Worm (Caenorhabditis elegans) whole organism, L2 larva: ENCODE results near the gene F01G10.4.

Source experiments
- C34F6.9 ChIP-seq: fragments of 150-350 bp; optimal IDR thresholded peaks from 2 replicates; lab custom pipeline; 2014; ENCODE audit warnings: missing biosample characterization, missing genetic modification characterization
- F13H6.1 ChIP-seq: sonication (generic microtip); optimal IDR thresholded peaks from 2 replicates; lab custom pipeline; 2016; ENCODE audit warnings: missing genetic modification characterization, missing compliant biosample characterization
- Y55F3AM.14 ChIP-seq: fragments of 200-800 bp; sonication (Bioruptor generic); optimal IDR thresholded peaks from 2 replicates; lab custom pipeline; 2018; ENCODE audit warnings: mild to moderate bottlenecking, missing genetic modification characterization, missing compliant biosample characterization
- ZK546.5 ChIP-seq: sonication (generic microtip); optimal IDR thresholded peaks from 2 replicates; lab custom pipeline; 2017; ENCODE audit warnings: missing biosample characterization, missing genetic modification characterization
- aly-2 ChIP-seq: fragments of 150-350 bp; optimal IDR thresholded peaks from 2 replicates; lab custom pipeline; 2014; ENCODE audit warnings: missing biosample characterization, missing genetic modification characterization
- ama-1 ChIP-seq: fragments of 150-350 bp; optimal IDR thresholded peaks from 2 replicates; lab custom pipeline; 2018; ENCODE audit warnings: inconsistent platforms
- blmp-1 ChIP-seq: sonication (generic microtip); optimal IDR thresholded peaks from 2 replicates; lab custom pipeline; 2017; ENCODE audit warnings: missing genetic modification characterization, mild to moderate bottlenecking, missing compliant biosample characterization, antibody characterized with exemption, moderate library complexity; ENCODE audit not compliant: insufficient read depth
- ceh-16 ChIP-seq: fragments of 150-350 bp; optimal IDR thresholded peaks from 2 replicates; lab custom pipeline; 2014; ENCODE audit warnings: missing biosample characterization, missing genetic modification characterization
- ceh-82 ChIP-seq: fragments of 150-350 bp; optimal IDR thresholded peaks from 2 replicates; lab custom pipeline; 2014; ENCODE audit warnings: missing biosample characterization, missing genetic modification characterization
- crh-2 ChIP-seq: sonication (generic microtip); optimal IDR thresholded peaks from 2 replicates; lab custom pipeline; 2017; ENCODE audit warnings: missing biosample characterization, missing genetic modification characterization
- dmd-4 ChIP-seq: sonication (generic microtip); optimal IDR thresholded peaks from 2 replicates; lab custom pipeline; 2017; ENCODE audit warnings: missing biosample characterization, missing genetic modification characterization
- egl-27 ChIP-seq: sonication (generic microtip); optimal IDR thresholded peaks from 3 replicates; lab custom pipeline; 2017; ENCODE audit warnings: missing biosample characterization, missing genetic modification reagents, missing genetic modification characterization
- elt-1 ChIP-seq: fragments of 150-350 bp; optimal IDR thresholded peaks from 2 replicates; lab custom pipeline; 2014; ENCODE audit warnings: missing biosample characterization, missing genetic modification characterization
- fos-1 ChIP-seq: fragments of 150-350 bp; optimal IDR thresholded peaks from 2 replicates; lab custom pipeline; 2014; ENCODE audit warnings: missing biosample characterization, missing genetic modification characterization
- gmeb-1 ChIP-seq: fragments of 150-350 bp; optimal IDR thresholded peaks from 2 replicates; lab custom pipeline; 2014; ENCODE audit warnings: missing biosample characterization, missing genetic modification characterization
- lin-11 ChIP-seq: fragments of 150-350 bp; sonication (generic microtip); optimal IDR thresholded peaks from 2 replicates; lab custom pipeline; 2014; ENCODE audit warnings: missing biosample characterization, missing genetic modification characterization, inconsistent platforms, mixed read lengths
- lin-39 ChIP-seq: fragments of 150-350 bp; optimal IDR thresholded peaks from 2 replicates; lab custom pipeline; 2014; ENCODE audit warnings: missing biosample characterization, missing genetic modification reagents, missing genetic modification characterization
- lsy-2 ChIP-seq, 2 experiments: fragments of 150-350 bp in 1 of 2; sonication (generic microtip) in 1 of 2; optimal IDR thresholded peaks; 2 replicates each; lab custom pipeline; 2014 to 2017; ENCODE audit warnings: missing biosample characterization in 2 of 2, missing genetic modification characterization in 2 of 2
- mab-5 ChIP-seq: fragments of 150-350 bp; optimal IDR thresholded peaks from 2 replicates; lab custom pipeline; 2014; ENCODE audit warnings: missing biosample characterization, missing genetic modification characterization
- nhr-10 ChIP-seq: sonication (generic microtip); optimal IDR thresholded peaks from 2 replicates; lab custom pipeline; 2017; ENCODE audit warnings: missing biosample characterization, missing genetic modification characterization
- nhr-12 ChIP-seq: fragments of 150-350 bp; optimal IDR thresholded peaks from 2 replicates; lab custom pipeline; 2014; ENCODE audit warnings: missing biosample characterization, missing genetic modification characterization
- nhr-129 ChIP-seq: fragments of 150-350 bp; optimal IDR thresholded peaks from 2 replicates; lab custom pipeline; 2014; ENCODE audit warnings: missing biosample characterization, missing genetic modification characterization
- nhr-21 ChIP-seq: fragments of 150-350 bp; optimal IDR thresholded peaks from 2 replicates; lab custom pipeline; 2014; ENCODE audit warnings: missing biosample characterization, missing genetic modification characterization
- nhr-23 ChIP-seq: fragments of 150-350 bp; optimal IDR thresholded peaks from 2 replicates; lab custom pipeline; 2014; ENCODE audit warnings: missing biosample characterization, missing genetic modification reagents, missing genetic modification characterization
- nhr-25 ChIP-seq: fragments of 150-350 bp; sonication (generic microtip); optimal IDR thresholded peaks from 3 replicates; lab custom pipeline; 2014; ENCODE audit warnings: missing biosample characterization, missing genetic modification characterization
- nhr-77 ChIP-seq: fragments of 150-350 bp; optimal IDR thresholded peaks from 2 replicates; lab custom pipeline; 2014; ENCODE audit warnings: missing biosample characterization, missing genetic modification characterization
- sem-4 ChIP-seq: fragments of 150-350 bp; optimal IDR thresholded peaks from 2 replicates; lab custom pipeline; 2014; ENCODE audit warnings: missing biosample characterization, missing genetic modification reagents, missing genetic modification characterization
- skn-1 ChIP-seq: sonication (generic microtip); optimal IDR thresholded peaks from 2 replicates; lab custom pipeline; 2017; ENCODE audit warnings: missing biosample characterization, missing genetic modification characterization
- sma-3 ChIP-seq: sonication (generic microtip); optimal IDR thresholded peaks from 2 replicates; lab custom pipeline; 2016; ENCODE audit warnings: missing genetic modification reagents, missing genetic modification characterization, missing compliant biosample characterization
- sma-9 ChIP-seq, 2 experiments: fragments of 150-350 bp in 1 of 2; sonication (generic microtip) in 1 of 2; optimal IDR thresholded peaks; 2 replicates each; lab custom pipeline; 2014 to 2016; ENCODE audit warnings: missing genetic modification characterization in 2 of 2, mild to moderate bottlenecking in 1 of 2, missing biosample characterization in 1 of 2, missing compliant biosample characterization in 1 of 2, missing genetic modification reagents in 1 of 2, moderate library complexity in 1 of 2
- snpc-4 ChIP-seq: fragments of 150-350 bp; optimal IDR thresholded peaks from 2 replicates; lab custom pipeline; 2014; ENCODE audit warnings: missing biosample characterization, missing genetic modification characterization
- unc-39 ChIP-seq: fragments of 150-350 bp; optimal IDR thresholded peaks from 2 replicates; lab custom pipeline; 2014; ENCODE audit warnings: missing biosample characterization, missing genetic modification characterization
- unc-62 ChIP-seq: fragments of 150-350 bp; optimal IDR thresholded peaks from 2 replicates; lab custom pipeline; 2014; ENCODE audit warnings: missing biosample characterization, missing genetic modification reagents, missing genetic modification characterization
- zag-1 ChIP-seq: fragments of 150-350 bp; optimal IDR thresholded peaks from 2 replicates; lab custom pipeline; 2014; ENCODE audit warnings: missing biosample characterization, missing genetic modification characterization
- ztf-11 ChIP-seq: sonication (generic microtip); optimal IDR thresholded peaks from 2 replicates; lab custom pipeline; 2017; ENCODE audit warnings: missing biosample characterization, missing genetic modification characterization
- ztf-4 ChIP-seq: fragments of 150-350 bp; optimal IDR thresholded peaks from 2 replicates; lab custom pipeline; 2014; ENCODE audit warnings: missing biosample characterization, missing genetic modification characterization

Gene F01G10.4

ce11 chrIV:10239045-10239444 lies 6.7 kb upstream of the F01G10.4 start, which contains the start of gene ech-8:
Gene ech-8 (minus strand): TSS chrIV:10239176.
- TF ChIP-seq crh-2 (tag; lab: Kevin White, UChicago): peak; percentile 31
- peak; percentile 20 for TF ChIP-seq fos-1 (tag; lab: Kevin White, UChicago)
- no peak for TF ChIP-seq nhr-21 (tag; lab: Kevin White, UChicago)

DNA sequence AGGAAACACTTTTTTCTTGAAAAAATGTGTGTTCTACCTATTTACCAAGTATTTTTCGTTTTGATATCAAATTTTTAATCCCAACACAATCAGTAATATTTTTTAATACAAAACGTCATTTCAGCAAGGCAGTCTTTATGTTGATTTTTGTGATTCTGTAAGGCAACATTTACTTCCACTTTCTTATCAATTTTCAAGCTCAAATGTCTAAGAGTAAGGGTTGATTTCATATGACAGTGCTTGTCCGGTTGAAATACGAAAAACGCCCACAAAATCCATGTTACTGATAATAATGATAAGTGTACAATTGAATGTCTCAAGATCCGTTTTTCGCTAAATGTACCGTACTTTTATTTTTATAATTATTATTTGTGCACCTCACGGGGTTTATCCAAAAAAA lies 3.8 kb upstream of the F01G10.4 start:
- TF ChIP-seq fos-1 (tag; lab: Kevin White, UChicago) (peak; percentile 71), unc-39 (no peak)
- TF ChIP-seq, all 48 proteins: peak for 1

DNA sequence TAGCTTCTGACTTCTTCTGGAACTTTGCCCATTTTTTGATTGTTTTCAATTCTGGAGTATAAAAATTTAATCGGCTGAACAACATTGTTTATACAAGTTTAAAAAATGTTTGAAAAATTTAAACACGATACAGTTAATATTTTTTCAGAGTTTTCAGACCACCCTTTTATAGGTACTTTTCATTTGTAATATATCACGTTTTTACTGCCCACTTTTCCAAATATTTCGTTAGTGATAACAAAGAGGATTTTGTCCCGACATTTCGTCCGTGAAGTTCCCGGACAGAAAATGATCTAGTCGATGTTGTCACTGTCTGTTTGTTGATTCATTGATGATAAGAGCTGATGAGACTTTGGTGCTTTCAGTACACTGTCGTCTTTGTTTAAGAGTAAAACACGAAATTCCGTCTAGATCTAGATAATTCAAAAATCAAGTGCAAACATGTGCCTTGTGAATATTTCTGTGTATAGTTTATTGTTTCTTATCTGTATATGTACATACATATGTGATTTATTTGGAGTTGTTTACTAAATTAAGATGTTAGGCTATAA lies 3.0 kb upstream of the F01G10.4 start, which contains the start of gene ech-9:
Gene ech-9, minus strand, starts transcription at position 51 of the 551 bp plus-strand sequence.
- TF ChIP-seq lin-39 (tag; lab: Kevin White, UChicago) (no peak), fos-1 (tag; lab: Kevin White, UChicago) (peak; percentile 14), ztf-11 (tag; lab: Kevin White, UChicago) (no peak), ceh-82 (no peak)

DNA sequence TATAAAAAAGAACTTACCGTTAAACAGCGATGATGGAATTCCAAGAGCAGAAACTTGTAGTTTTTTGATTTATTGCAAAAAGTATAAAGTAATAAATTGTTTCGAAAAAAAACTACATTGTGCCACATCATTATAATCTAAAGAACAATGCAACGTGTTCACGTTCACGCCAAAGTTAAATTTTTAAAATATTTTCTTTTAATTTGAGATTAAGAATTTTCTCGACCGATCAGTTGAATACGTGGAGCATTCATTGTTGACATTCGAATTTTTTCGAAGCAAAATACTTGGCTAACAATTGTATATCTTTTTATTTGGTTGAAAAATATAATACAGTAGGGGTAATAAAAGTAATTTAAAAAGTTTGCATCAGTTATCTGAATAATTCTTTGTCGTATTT lies 1.4 kb downstream of the F01G10.4 start, which contains the start of gene F01G10.5:
Gene F01G10.5, minus strand, starts transcription at position 101 of the 400 bp plus-strand sequence.
- TF ChIP-seq ceh-16 (tag; lab: Kevin White, UChicago) (no peak), skn-1 (tag; lab: Kevin White, UChicago) (no peak), zag-1 (tag; lab: Kevin White, UChicago) (no peak), mab-5 (no peak), blmp-1 (tag; lab: Kevin White, UChicago) (no peak), nhr-21 (tag; lab: Kevin White, UChicago) (no peak), nhr-23 (tag; lab: Kevin White, UChicago) (no peak), lin-11 (no peak)

ce11 chrIV:10227534-10227933 lies 4.8 kb downstream of the F01G10.4 start, which contains the start of gene F01G10.6:
Gene F01G10.6 (minus strand): TSS chrIV:10227634.
- TF ChIP-seq elt-1 (tag; lab: Kevin White, UChicago) (no peak), zag-1 (tag; lab: Kevin White, UChicago) (no peak), sem-4 (tag; lab: Kevin White, UChicago) (no peak), snpc-4 (tag; lab: Kevin White, UChicago) (no peak), unc-62 (GFP tag; lab: Kevin White, UChicago) (no peak), Y55F3AM.14 (no peak), ZK546.5 (tag; lab: Kevin White, UChicago) (no peak)
- TF ChIP-seq, all 48 proteins: peak for 0

DNA sequence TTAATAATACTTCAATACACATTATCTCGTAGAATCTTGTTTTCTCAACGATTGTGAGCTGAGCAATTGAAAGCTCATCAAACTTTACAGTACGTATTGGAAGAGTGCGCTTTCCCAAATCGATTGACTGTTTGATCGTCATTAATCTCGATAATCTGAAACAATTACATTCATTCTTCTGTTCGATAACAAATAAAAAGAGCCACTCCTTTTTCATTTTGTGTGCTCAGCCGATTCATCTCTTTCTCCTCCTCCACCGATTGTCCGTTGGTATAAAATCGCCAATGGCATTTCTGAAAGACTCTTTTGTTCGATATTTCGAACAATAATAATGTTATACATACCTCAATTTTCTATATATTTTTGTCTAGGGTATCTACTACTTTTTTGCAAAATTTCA lies 8.6 kb downstream of the F01G10.4 start, which contains the start of gene nas-12:
Gene nas-12, plus strand, starts transcription at position 301 of the 400 bp plus-strand sequence.
- TF ChIP-seq skn-1 (tag; lab: Kevin White, UChicago): no peak
- TF ChIP-seq ama-1 (lab: Kevin White, UChicago): no peak
- no peak for TF ChIP-seq nhr-23 (tag; lab: Kevin White, UChicago)
- no peak for TF ChIP-seq egl-27 (tag; lab: Kevin White, UChicago)
- no peak for TF ChIP-seq nhr-12 (tag; lab: Kevin White, UChicago)
- TF ChIP-seq unc-62 (GFP tag; lab: Kevin White, UChicago): no peak
- no peak for TF ChIP-seq nhr-129 (tag; lab: Kevin White, UChicago)
- no peak for TF ChIP-seq Y55F3AM.14
- TF ChIP-seq aly-2 (tag; lab: Kevin White, UChicago): no peak
- no peak for TF ChIP-seq nhr-10 (tag; lab: Kevin White, UChicago)

DNA sequence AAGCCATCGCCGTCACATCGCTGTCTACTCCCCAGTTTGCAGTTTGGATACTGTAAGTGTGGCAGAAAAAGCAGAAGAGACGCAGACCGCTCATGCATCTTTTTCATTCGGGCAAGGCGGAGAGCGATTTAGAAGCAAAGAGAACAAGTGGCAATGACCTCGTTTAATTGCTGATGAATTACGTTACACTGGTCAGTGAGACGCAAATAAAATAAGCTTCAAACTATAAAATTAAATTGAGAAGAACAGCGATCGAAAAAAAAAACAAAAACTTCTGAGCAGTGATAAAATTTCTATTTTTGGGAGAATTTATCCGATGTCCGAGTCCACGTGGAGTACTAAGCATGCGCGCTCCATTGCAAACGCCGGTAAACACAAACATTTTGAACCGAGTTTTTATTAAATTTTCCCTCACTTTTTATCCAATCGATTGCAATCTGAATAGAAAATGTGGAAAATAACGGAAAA lies 10.2 kb downstream of the F01G10.4 start, which contains the start of gene C24F3.2:
Gene C24F3.2, plus strand, starts transcription at position 418 of the 468 bp plus-strand sequence.
- no peak for TF ChIP-seq lin-39 (tag; lab: Kevin White, UChicago)
- TF ChIP-seq egl-27 (tag; lab: Kevin White, UChicago): peak; percentile 11
- peak; percentile 39 for TF ChIP-seq sma-9 (GFP tag; optimal IDR thresholded peaks at IDR 0.05; lab: Kevin White, UChicago)
- no peak for TF ChIP-seq sma-9 (tag; optimal IDR thresholded peaks at IDR 0.05; lab: Kevin White, UChicago)
- peak; percentile 52 for TF ChIP-seq gmeb-1 (tag; lab: Kevin White, UChicago)
- TF ChIP-seq lsy-2 (tag; optimal IDR thresholded peaks at IDR 0.05; lab: Kevin White, UChicago): peak; percentile 79 to 97
- TF ChIP-seq blmp-1 (tag; lab: Kevin White, UChicago): no peak
- peak; percentile 55 for TF ChIP-seq fos-1 (tag; lab: Kevin White, UChicago)
- no peak for TF ChIP-seq mab-5
- TF ChIP-seq unc-62 (GFP tag; lab: Kevin White, UChicago): no peak
- TF ChIP-seq zag-1 (tag; lab: Kevin White, UChicago): no peak
- no peak for TF ChIP-seq skn-1 (tag; lab: Kevin White, UChicago)
- TF ChIP-seq nhr-77 (tag; lab: Kevin White, UChicago): no peak
- TF ChIP-seq ceh-16 (tag; lab: Kevin White, UChicago): no peak
- no peak for TF ChIP-seq ZK546.5 (tag; lab: Kevin White, UChicago)
- TF ChIP-seq ztf-4 (tag; lab: Kevin White, UChicago): peak; percentile 14
- TF ChIP-seq snpc-4 (tag; lab: Kevin White, UChicago): no peak
- peak; percentile 81 for TF ChIP-seq C34F6.9 (tag; lab: Kevin White, UChicago)
- TF ChIP-seq sma-3 (GFP tag; lab: Kevin White, UChicago): peak; percentile 72
- TF ChIP-seq dmd-4: no peak
- no peak for TF ChIP-seq ztf-11 (tag; lab: Kevin White, UChicago)
- no peak for TF ChIP-seq nhr-25 (tag; lab: Kevin White, UChicago)
- TF ChIP-seq ceh-82: no peak
- TF ChIP-seq crh-2 (tag; lab: Kevin White, UChicago): no peak
- TF ChIP-seq unc-39: no peak
- peak; percentile 80 for TF ChIP-seq F13H6.1 (tag; lab: Kevin White, UChicago)
